Fruit fly (Drosophila melanogaster): ENCODE data around the gene Kots.

DNA sequence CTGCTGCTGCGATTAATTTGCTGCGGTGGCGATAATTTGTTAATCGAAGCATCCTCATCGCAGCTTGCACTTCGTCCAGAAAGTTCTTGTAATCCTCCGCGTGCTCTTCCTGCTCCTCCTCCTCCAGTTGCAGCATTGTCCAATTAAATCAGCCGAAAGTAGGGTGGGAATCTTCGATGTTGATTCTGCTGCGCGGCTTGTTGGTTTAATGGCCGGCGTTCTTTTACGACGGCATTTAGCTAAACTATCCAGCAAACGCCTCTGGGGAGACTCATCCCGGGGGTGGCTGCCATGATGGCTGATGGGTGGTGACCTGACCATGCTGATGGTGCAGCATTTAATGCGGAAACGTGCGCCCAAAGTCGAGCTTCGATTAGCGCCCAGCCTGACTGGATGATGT lies 14.4 kb downstream of the Kots start:
- no peak for TF ChIP-seq Hr38 (GFP tag; optimal IDR thresholded peaks at IDR 0.05)
- no peak for TF ChIP-seq CG31627 (GFP tag; optimal IDR thresholded peaks at IDR 0.05)
- TF ChIP-seq CG6854 (GFP tag; optimal IDR thresholded peaks at IDR 0.05), result no peak
- no peak for TF ChIP-seq vri (GFP tag; optimal IDR thresholded peaks at IDR 0.05)
- TF ChIP-seq CG1621 (tag; optimal IDR thresholded peaks at IDR 0.05), result no peak
- TF ChIP-seq CG10669 (GFP tag; optimal IDR thresholded peaks at IDR 0.05), result no peak
- TF ChIP-seq CG11902 (GFP tag; optimal IDR thresholded peaks at IDR 0.05), result no peak
- TF ChIP-seq CG6163 (GFP tag; IDR thresholded peaks at IDR 0.05), result no peak

Measured in whole organism, prepupa.